Worm (Caenorhabditis elegans) whole organism, L1 larva: ENCODE results near the gene Y36E3A.2.
A peak's percentile ranks its signal among the peaks of the same experiment; 100 is the strongest.

Experiments used
- C04F5.9 ChIP-seq: sonication (generic microtip); optimal IDR thresholded peaks from 2 replicates; lab custom pipeline; 2016; ENCODE audit warnings: missing genetic modification characterization, missing compliant biosample characterization
- C34B4.2 ChIP-seq: sonication (generic microtip); optimal IDR thresholded peaks from 2 replicates; lab custom pipeline; 2017; ENCODE audit warnings: mild to moderate bottlenecking, missing genetic modification characterization, missing compliant biosample characterization
- aly-2 ChIP-seq: fragments of 150-350 bp; optimal IDR thresholded peaks from 2 replicates; lab custom pipeline; 2014; ENCODE audit warnings: missing biosample characterization, missing genetic modification characterization
- ama-1 ChIP-seq: fragments of 150-350 bp; optimal IDR thresholded peaks from 2 replicates; lab custom pipeline; 2014
- ceh-63 ChIP-seq: fragments of 200-800 bp; sonication (Bioruptor generic); optimal IDR thresholded peaks from 2 replicates; lab custom pipeline; 2018; ENCODE audit warnings: mild to moderate bottlenecking, missing genetic modification characterization, missing compliant biosample characterization
- dpl-1 ChIP-seq, 3 experiments: fragments of 150-350 bp in 2 of 3; sonication (generic microtip) in 1 of 3; optimal IDR thresholded peaks; 2 replicates each; lab custom pipeline; 2014 to 2017; ENCODE audit warnings: missing biosample characterization in 3 of 3, missing genetic modification characterization in 3 of 3, missing genetic modification reagents in 3 of 3
- efl-1 ChIP-seq, 4 experiments: fragments of 150-350 bp; optimal IDR thresholded peaks in 3 of 4; peaks in 1 of 4; 1 replicate in 1 of 4; 2 replicates in 3 of 4; lab custom pipeline; 2014; ENCODE audit warnings: missing biosample characterization in 2 of 4, missing genetic modification characterization in 2 of 4, missing genetic modification reagents in 2 of 4
- egl-27 ChIP-seq, 2 experiments: fragments of 150-350 bp in 1 of 2; sonication (generic microtip); optimal IDR thresholded peaks; 3 replicates each; lab custom pipeline; 2017 to 2018; ENCODE audit warnings: missing biosample characterization in 2 of 2, missing genetic modification characterization in 2 of 2, missing genetic modification reagents in 2 of 2
- elt-2 ChIP-seq: sonication (generic microtip); optimal IDR thresholded peaks from 2 replicates; lab custom pipeline; 2016; ENCODE audit warnings: missing genetic modification characterization, mild to moderate bottlenecking, inconsistent platforms, missing compliant biosample characterization, missing genetic modification reagents
- elt-3 ChIP-seq, 6 experiments: fragments of 150-350 bp in 1 of 6; sonication (generic microtip); optimal IDR thresholded peaks; 2 replicates each; lab custom pipeline; 2017 to 2018; ENCODE audit warnings: missing biosample characterization in 6 of 6, missing genetic modification characterization in 6 of 6, inconsistent platforms in 1 of 6
- fkh-10 ChIP-seq: sonication (generic microtip); optimal IDR thresholded peaks from 2 replicates; lab custom pipeline; 2017; ENCODE audit warnings: missing biosample characterization, missing genetic modification reagents, missing genetic modification characterization
- fkh-4 ChIP-seq: sonication (generic microtip); optimal IDR thresholded peaks from 2 replicates; lab custom pipeline; 2016; ENCODE audit warnings: missing compliant biosample characterization, missing genetic modification characterization, borderline replicate concordance
- hlh-4 ChIP-seq: sonication (generic microtip); optimal IDR thresholded peaks from 2 replicates; lab custom pipeline; 2016; ENCODE audit warnings: mild to moderate bottlenecking, missing genetic modification characterization, missing compliant biosample characterization
- hpl-2 ChIP-seq: fragments of 150-350 bp; optimal IDR thresholded peaks from 2 replicates; lab custom pipeline; 2014; ENCODE audit warnings: missing biosample characterization, missing genetic modification reagents, missing genetic modification characterization
- irx-1 ChIP-seq: sonication (generic microtip); optimal IDR thresholded peaks from 2 replicates; lab custom pipeline; 2016; ENCODE audit warnings: missing genetic modification characterization, missing compliant biosample characterization
- jun-1 ChIP-seq: fragments of 150-350 bp; optimal IDR thresholded peaks from 2 replicates; lab custom pipeline; 2014; ENCODE audit warnings: missing biosample characterization, missing genetic modification reagents, missing genetic modification characterization
- lin-13 ChIP-seq: fragments of 150-350 bp; optimal IDR thresholded peaks from 2 replicates; lab custom pipeline; 2014; ENCODE audit warnings: missing biosample characterization, missing genetic modification reagents, missing genetic modification characterization
- lin-35 ChIP-seq, 2 experiments: fragments of 150-350 bp; optimal IDR thresholded peaks; 2 replicates each; lab custom pipeline; 2014; ENCODE audit warnings: missing biosample characterization in 2 of 2, missing genetic modification characterization in 2 of 2, missing genetic modification reagents in 2 of 2
- lin-39 ChIP-seq: fragments of 150-350 bp; optimal IDR thresholded peaks from 2 replicates; lab custom pipeline; 2014; ENCODE audit warnings: missing biosample characterization, missing genetic modification reagents, missing genetic modification characterization
- lir-3 ChIP-seq: sonication (generic microtip); optimal IDR thresholded peaks from 2 replicates; lab custom pipeline; 2016; ENCODE audit warnings: mild to moderate bottlenecking, missing genetic modification characterization, moderate library complexity, missing compliant biosample characterization; ENCODE audit not compliant: poor library complexity
- lsy-2 ChIP-seq, 2 experiments: fragments of 150-350 bp; optimal IDR thresholded peaks; 2 replicates each; lab custom pipeline; 2014; ENCODE audit warnings: missing biosample characterization in 2 of 2, missing genetic modification characterization in 2 of 2
- mab-9 ChIP-seq: fragments of 200-800 bp; sonication (Bioruptor generic); IDR thresholded peaks from 2 replicates; pipeline ENCODE4 v1.3.6; 2022; ENCODE audit warnings: missing genetic modification reagents, missing genetic modification characterization, missing compliant biosample characterization
- mep-1 ChIP-seq: fragments of 150-350 bp; optimal IDR thresholded peaks from 2 replicates; lab custom pipeline; 2014; ENCODE audit warnings: missing biosample characterization, missing genetic modification characterization
- nhr-20 ChIP-seq: sonication (generic microtip); optimal IDR thresholded peaks from 2 replicates; lab custom pipeline; 2016; ENCODE audit warnings: mild to moderate bottlenecking, missing genetic modification characterization, missing compliant biosample characterization
- nhr-84 ChIP-seq: sonication (generic microtip); optimal IDR thresholded peaks from 2 replicates; lab custom pipeline; 2017; ENCODE audit warnings: missing biosample characterization, missing genetic modification characterization
- pag-3 ChIP-seq: sonication (generic microtip); optimal IDR thresholded peaks from 2 replicates; lab custom pipeline; 2017; ENCODE audit warnings: missing genetic modification characterization, mild to moderate bottlenecking, missing compliant biosample characterization, antibody characterized with exemption, borderline replicate concordance; ENCODE audit not compliant: insufficient read depth
- pax-3 ChIP-seq: fragments of 200-800 bp; sonication (Bioruptor generic); optimal IDR thresholded peaks from 2 replicates; lab custom pipeline; 2018; ENCODE audit warnings: mild to moderate bottlenecking, missing genetic modification characterization, moderate library complexity, missing compliant biosample characterization
- pqm-1 ChIP-seq: sonication (generic microtip); optimal IDR thresholded peaks from 3 replicates; lab custom pipeline; 2017; ENCODE audit warnings: missing biosample characterization, missing genetic modification characterization
- rnt-1 ChIP-seq: sonication (generic microtip); optimal IDR thresholded peaks from 2 replicates; lab custom pipeline; 2016; ENCODE audit warnings: mild to moderate bottlenecking, missing genetic modification characterization, moderate library complexity, missing compliant biosample characterization
- sup-37 ChIP-seq: fragments of 200-800 bp; sonication (Bioruptor generic); optimal IDR thresholded peaks from 2 replicates; lab custom pipeline; 2018; ENCODE audit warnings: mild to moderate bottlenecking, missing genetic modification characterization, missing compliant biosample characterization
- swsn-7 ChIP-seq: sonication (generic microtip); optimal IDR thresholded peaks from 2 replicates; lab custom pipeline; 2016; ENCODE audit warnings: missing genetic modification characterization, missing compliant biosample characterization
- tbx-2 ChIP-seq: sonication (generic microtip); optimal IDR thresholded peaks from 2 replicates; lab custom pipeline; 2016; ENCODE audit warnings: missing genetic modification characterization, missing compliant biosample characterization
- tlp-1 ChIP-seq: fragments of 150-350 bp; optimal IDR thresholded peaks from 2 replicates; lab custom pipeline; 2014; ENCODE audit warnings: missing biosample characterization, missing genetic modification characterization
- unc-86 ChIP-seq: sonication (generic microtip); optimal IDR thresholded peaks from 2 replicates; lab custom pipeline; 2016; ENCODE audit warnings: missing genetic modification characterization, missing compliant biosample characterization
- vab-15 ChIP-seq: sonication (generic microtip); optimal IDR thresholded peaks from 2 replicates; lab custom pipeline; 2017; ENCODE audit warnings: missing genotype, mild to moderate bottlenecking, missing genetic modification characterization, missing compliant biosample characterization

Gene Y36E3A.2

ce11 chrV:15425368-15426091 lies at the start of gene Y36E3A.2:
Gene Y36E3A.2, plus strand, starts transcription at chrV:15426041.
- TF ChIP-seq irx-1 (tag; lab: Kevin White, UChicago) (no peak), vab-15 (tag; lab: Kevin White, UChicago) (no peak), efl-1 (optimal IDR thresholded peaks at IDR 0.05; lab: Kevin White, UChicago) (no peak), efl-1 (GFP tag; optimal IDR thresholded peaks at IDR 0.05 in 1 of 2; lab: Kevin White, UChicago) (peak in 1 of 2 experiments; percentile 9), elt-2 (tag; lab: Kevin White, UChicago) (peak; percentile 65), pag-3 (tag; lab: Kevin White, UChicago) (no peak), ceh-63 (no peak), unc-86 (tag; lab: Kevin White, UChicago) (no peak), lin-13 (no peak), lin-39 (tag; lab: Kevin White, UChicago) (no peak), lir-3 (no peak)

- TF ChIP-seq nhr-20 (tag; lab: Kevin White, UChicago) (no peak), jun-1 (tag; lab: Kevin White, UChicago) (no peak), pqm-1 (no peak), C34B4.2 (no peak), fkh-4 (no peak), nhr-84 (tag; lab: Kevin White, UChicago) (no peak), sup-37 (GFP tag; lab: Kevin White, UChicago) (no peak)
Observed at ce11 chrV:15376223-15376622, 49.6 kb upstream of the Y36E3A.2 start, which contains the start of gene srh-52. Gene srh-52, minus strand, starts transcription at chrV:15376323.

- TF ChIP-seq tlp-1 (tag; lab: Kevin White, UChicago) = no peak
- TF ChIP-seq dpl-1 (GFP tag; optimal IDR thresholded peaks at IDR 0.05; lab: Kevin White, UChicago) = no peak
- TF ChIP-seq lin-35 (GFP tag; optimal IDR thresholded peaks at IDR 0.05; lab: Kevin White, UChicago) = no peak
- no peak for TF ChIP-seq C04F5.9 (tag; lab: Kevin White, UChicago)
- no peak for TF ChIP-seq ceh-63
- no peak for TF ChIP-seq hpl-2 (GFP tag; lab: Kevin White, UChicago)
Observed at ce11 chrV:15377903-15378302, 47.9 kb upstream of the Y36E3A.2 start, which contains the start of gene srh-122. Gene srh-122, minus strand, starts transcription at chrV:15378003.

- TF ChIP-seq unc-86 (tag; lab: Kevin White, UChicago) = no peak
- TF ChIP-seq tbx-2 (tag; lab: Kevin White, UChicago) = no peak
- no peak for TF ChIP-seq lir-3
- TF ChIP-seq swsn-7 (tag; lab: Kevin White, UChicago) = no peak
- no peak for TF ChIP-seq rnt-1 (tag; lab: Kevin White, UChicago)
- TF ChIP-seq fkh-10 (GFP tag; lab: Kevin White, UChicago) = no peak
- TF ChIP-seq ama-1 (lab: Kevin White, UChicago) = no peak
- TF ChIP-seq elt-3 (tag; optimal IDR thresholded peaks at IDR 0.05; lab: Kevin White, UChicago) = no peak
- no peak for TF ChIP-seq lsy-2 (tag; optimal IDR thresholded peaks at IDR 0.05; lab: Kevin White, UChicago)
- TF ChIP-seq pax-3 = no peak
- no peak for TF ChIP-seq efl-1 (optimal IDR thresholded peaks at IDR 0.05; lab: Kevin White, UChicago)
- TF ChIP-seq efl-1 (GFP tag; optimal IDR thresholded peaks at IDR 0.05 in 1 of 2; lab: Kevin White, UChicago) = no peak
- no peak for TF ChIP-seq mep-1
- TF ChIP-seq egl-27 (tag; optimal IDR thresholded peaks at IDR 0.05; lab: Kevin White, UChicago) = no peak
- TF ChIP-seq aly-2 = no peak
- TF ChIP-seq hlh-4 = no peak
- TF ChIP-seq mab-9 (GFP tag; lab: Robert Waterston, UW) = no peak
Observed at ce11 chrV:15379817-15380216, 46.0 kb upstream of the Y36E3A.2 start, which contains the start of gene srh-251. Gene srh-251, minus strand, starts transcription at chrV:15379917.
